Worm (Caenorhabditis elegans): ENCODE data around the gene CC8.3.

DNA sequence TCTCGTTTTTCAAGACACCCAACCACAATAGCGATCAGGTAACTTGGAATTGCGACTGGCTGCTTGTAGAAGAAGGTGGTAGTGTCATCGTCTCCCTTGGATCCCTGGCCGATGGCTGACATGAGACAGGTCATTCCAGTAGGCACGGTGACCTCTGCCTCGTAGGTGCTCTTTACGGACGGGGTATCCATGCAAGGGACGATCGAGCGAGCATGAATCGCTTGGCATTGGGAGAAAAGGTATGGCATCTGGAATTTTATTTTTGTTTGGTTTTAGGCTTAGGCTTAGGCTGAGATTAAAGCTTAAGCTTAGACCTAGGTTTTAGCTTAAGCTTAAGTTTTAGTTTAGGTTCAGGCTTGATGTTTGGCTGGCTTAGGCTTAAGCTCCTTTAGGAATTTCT is 31.1 kb downstream of the CC8.3 start:
- TF ChIP-seq elt-3 (tag; optimal IDR thresholded peaks at IDR 0.05) (no peak), egl-27 (tag; optimal IDR thresholded peaks at IDR 0.05) (no peak), ets-5 (GFP tag; IDR thresholded peaks at IDR 0.05) (no peak)
